Fruit fly (Drosophila melanogaster) whole organism, embryonic: ENCODE data around the gene Nf1.
A peak's percentile ranks its signal among the peaks of the same experiment; 100 is the strongest.

Experiments
- B-H1 ChIP-seq: fragments of 200-800 bp; sonication (Bioruptor generic); IDR thresholded peaks from 3 replicates; pipeline ENCODE4 v1.3.6; 2022; ENCODE audit warnings: missing biosample characterization, missing genetic modification characterization
- B-H2 ChIP-seq: fragments of 200-800 bp; sonication (Bioruptor generic); optimal IDR thresholded peaks from 2 replicates; lab custom pipeline; 2018; ENCODE audit warnings: missing biosample characterization, mild to moderate bottlenecking, missing genetic modification characterization
- BtbVII ChIP-seq: fragments of 200-800 bp; sonication (Bioruptor generic); optimal IDR thresholded peaks from 3 replicates; lab custom pipeline; 2017; ENCODE audit warnings: missing biosample characterization, mild to moderate bottlenecking, missing genetic modification characterization
- CG10462 ChIP-seq: fragments of 200-800 bp; sonication (Bioruptor generic); optimal IDR thresholded peaks from 2 replicates; lab custom pipeline; 2016; ENCODE audit warnings: missing biosample characterization, missing genetic modification characterization
- CG10565 ChIP-seq: fragments of 200-800 bp; sonication (Bioruptor generic); optimal IDR thresholded peaks from 3 replicates; lab custom pipeline; 2016; ENCODE audit warnings: missing biosample characterization, mild to moderate bottlenecking, missing genetic modification characterization
- CG11398 ChIP-seq: fragments of 200-800 bp; sonication (Bioruptor generic); optimal IDR thresholded peaks from 2 replicates; lab custom pipeline; 2016; ENCODE audit warnings: missing biosample characterization, missing genetic modification characterization
- CG12071 ChIP-seq: fragments of 200-800 bp; sonication (Bioruptor generic); optimal IDR thresholded peaks from 3 replicates; lab custom pipeline; 2018; ENCODE audit warnings: missing biosample characterization, mild to moderate bottlenecking, missing genetic modification characterization
- CG12391 ChIP-seq: fragments of 200-800 bp; sonication (Bioruptor generic); optimal IDR thresholded peaks from 3 replicates; lab custom pipeline; 2018; ENCODE audit warnings: missing biosample characterization, mild to moderate bottlenecking, missing genetic modification characterization, moderate library complexity
- CG14441 ChIP-seq: fragments of 200-800 bp; sonication (Bioruptor generic); IDR thresholded peaks from 2 replicates; pipeline ENCODE4 v1.3.6; 2022; ENCODE audit warnings: missing biosample characterization, missing genetic modification characterization
- CG1529 ChIP-seq: fragments of 200-800 bp; sonication (Bioruptor generic); optimal IDR thresholded peaks from 3 replicates; lab custom pipeline; 2018; ENCODE audit warnings: missing biosample characterization, missing genetic modification characterization
- CG17328 ChIP-seq: fragments of 200-800 bp; sonication (Bioruptor generic); IDR thresholded peaks from 2 replicates; pipeline ENCODE4 v1.3.6; 2022; ENCODE audit warnings: missing biosample characterization, missing genetic modification characterization
- CG18011 ChIP-seq: fragments of 200-800 bp; sonication (Bioruptor generic); optimal IDR thresholded peaks from 2 replicates; lab custom pipeline; 2017; ENCODE audit warnings: missing biosample characterization, missing genetic modification characterization, mild to moderate bottlenecking, moderate library complexity, missing genotype
- CG18764 ChIP-seq: fragments of 200-800 bp; sonication (Bioruptor generic); optimal IDR thresholded peaks from 3 replicates; lab custom pipeline; 2016; ENCODE audit warnings: missing biosample characterization, missing genetic modification characterization
- CG2875 ChIP-seq: fragments of 200-800 bp; sonication (Bioruptor generic); optimal IDR thresholded peaks from 2 replicates; lab custom pipeline; 2017; ENCODE audit warnings: missing biosample characterization, mild to moderate bottlenecking, missing genetic modification characterization, missing genetic modification reagents
- CG30020 ChIP-seq: fragments of 200-800 bp; optimal IDR thresholded peaks from 2 replicates; lab custom pipeline; 2019; ENCODE audit warnings: missing biosample characterization, mild to moderate bottlenecking, missing genetic modification characterization, moderate library complexity
- CG3726 ChIP-seq: fragments of 200-800 bp; sonication (Bioruptor generic); IDR thresholded peaks from 3 replicates; pipeline ENCODE4, ENCODE4 v1.3.6; 2022; ENCODE audit warnings: missing biosample characterization, missing genetic modification characterization
- CG4360 ChIP-seq: fragments of 200-800 bp; sonication (Bioruptor generic); IDR thresholded peaks from 2 replicates; pipeline ENCODE4 v1.3.6; 2022; ENCODE audit warnings: missing biosample characterization, missing genetic modification characterization
- CG6791 ChIP-seq: fragments of 200-800 bp; sonication (Bioruptor generic); IDR thresholded peaks from 3 replicates; pipeline ENCODE4 v1.3.6; 2022; ENCODE audit warnings: missing biosample characterization, missing genetic modification characterization; ENCODE audit not compliant: partially characterized antibody
- CG6813 ChIP-seq: fragments of 200-800 bp; sonication (Bioruptor generic); optimal IDR thresholded peaks from 2 replicates; lab custom pipeline; 2017; ENCODE audit warnings: missing biosample characterization, missing genetic modification characterization, mild to moderate bottlenecking, moderate library complexity, missing genetic modification reagents
- D ChIP-seq, 2 experiments: fragments of 200-800 bp in 1 of 2; fragments of >200 bp in 1 of 2; sonication (Bioruptor generic) in 1 of 2; optimal IDR thresholded peaks; 2 replicates in 1 of 2; 3 replicates in 1 of 2; lab custom pipeline; 2017; ENCODE audit warnings: mild to moderate bottlenecking in 1 of 2, missing biosample characterization in 1 of 2, missing genetic modification characterization in 1 of 2, missing genetic modification reagents in 1 of 2
- Eip74EF ChIP-seq, 2 experiments: fragments of 200-800 bp in 1 of 2; fragments of >200 bp in 1 of 2; sonication (Bioruptor generic) in 1 of 2; optimal IDR thresholded peaks; 2 replicates each; lab custom pipeline; 2017 to 2019; ENCODE audit warnings: missing biosample characterization in 2 of 2, missing genetic modification characterization in 2 of 2, mild to moderate bottlenecking in 1 of 2, moderate library complexity in 1 of 2
- Fer3 ChIP-seq: fragments of 200-800 bp; sonication (Bioruptor generic); optimal IDR thresholded peaks from 2 replicates; lab custom pipeline; 2018; ENCODE audit warnings: missing biosample characterization, mild to moderate bottlenecking, missing genetic modification characterization, moderate library complexity
- Gug ChIP-seq: fragments of 200-800 bp; sonication (Bioruptor generic); IDR thresholded peaks from 4 replicates; pipeline ENCODE4 v1.3.6; 2022; ENCODE audit warnings: missing biosample characterization, missing genetic modification characterization
- Jarid2 ChIP-seq: fragments of 200-800 bp; sonication (Bioruptor generic); optimal IDR thresholded peaks from 3 replicates; lab custom pipeline; 2017; ENCODE audit warnings: mild to moderate bottlenecking, missing biosample characterization, missing genetic modification reagents, missing genetic modification characterization
- Myb ChIP-seq: fragments of 200-800 bp; sonication (Bioruptor generic); optimal IDR thresholded peaks from 2 replicates; lab custom pipeline; 2016; ENCODE audit warnings: missing biosample characterization, missing genetic modification characterization
- NfI ChIP-seq: fragments of 200-800 bp; sonication (Bioruptor generic); optimal IDR thresholded peaks from 3 replicates; lab custom pipeline; 2018; ENCODE audit warnings: missing biosample characterization, mild to moderate bottlenecking, missing genetic modification characterization, moderate library complexity
- Poxn ChIP-seq: fragments of 200-800 bp; sonication (Bioruptor generic); IDR thresholded peaks from 2 replicates; pipeline ENCODE4 v1.3.6; 2022; ENCODE audit warnings: missing biosample characterization, missing genetic modification characterization
- Side ChIP-seq: fragments of 200-800 bp; sonication (Bioruptor generic); optimal IDR thresholded peaks from 2 replicates; lab custom pipeline; 2016; ENCODE audit warnings: missing biosample characterization, missing genetic modification characterization
- Six4 ChIP-seq: fragments of 200-800 bp; sonication (Bioruptor generic); optimal IDR thresholded peaks from 2 replicates; lab custom pipeline; 2016; ENCODE audit warnings: missing biosample characterization, missing genetic modification characterization
- ato ChIP-seq: fragments of 200-800 bp; sonication (Bioruptor generic); IDR thresholded peaks from 2 replicates; pipeline ENCODE4 v1.3.6; 2022; ENCODE audit warnings: missing biosample characterization, missing genetic modification characterization; ENCODE audit not compliant: partially characterized antibody
- cas ChIP-seq: fragments of 200-800 bp; sonication (Bioruptor generic); IDR thresholded peaks from 2 replicates; pipeline ENCODE4 v1.3.6; 2022; ENCODE audit warnings: missing biosample characterization, missing genetic modification characterization
- chn ChIP-seq: fragments of 200-800 bp; sonication (Bioruptor generic); optimal IDR thresholded peaks from 2 replicates; lab custom pipeline; 2016; ENCODE audit warnings: missing biosample characterization, missing genetic modification characterization
- crol ChIP-seq: fragments of 200-800 bp; sonication (Bioruptor generic); IDR thresholded peaks from 2 replicates; pipeline ENCODE4 v1.3.6; 2022; ENCODE audit warnings: missing biosample characterization, missing genetic modification characterization
- dpn ChIP-seq, 2 experiments: fragments of 200-800 bp; sonication (Bioruptor generic); optimal IDR thresholded peaks; 3 replicates each; lab custom pipeline; 2016; ENCODE audit warnings: missing biosample characterization in 2 of 2, missing genetic modification characterization in 2 of 2
- eve ChIP-seq, 2 experiments: fragments of >200 bp; optimal IDR thresholded peaks; 2 replicates each; lab custom pipeline; 2017; ENCODE audit warnings: missing biosample characterization in 2 of 2, missing genetic modification characterization in 2 of 2
- fd102C ChIP-seq: fragments of 200-800 bp; sonication (Bioruptor generic); optimal IDR thresholded peaks from 2 replicates; lab custom pipeline; 2018; ENCODE audit warnings: missing biosample characterization, mild to moderate bottlenecking, missing genetic modification characterization, moderate library complexity
- fd96Cb ChIP-seq: fragments of 200-800 bp; sonication (Bioruptor generic); optimal IDR thresholded peaks from 2 replicates; lab custom pipeline; 2018; ENCODE audit warnings: missing biosample characterization, mild to moderate bottlenecking, missing genetic modification characterization, moderate library complexity
- gce ChIP-seq: fragments of 200-800 bp; sonication (Bioruptor generic); IDR thresholded peaks from 3 replicates; pipeline ENCODE4 v1.3.6; 2022; ENCODE audit warnings: missing biosample characterization, missing genetic modification characterization
- gcm ChIP-seq: fragments of 200-800 bp; sonication (Bioruptor generic); optimal IDR thresholded peaks from 2 replicates; lab custom pipeline; 2019; ENCODE audit warnings: missing biosample characterization, mild to moderate bottlenecking, missing genetic modification characterization, moderate library complexity
- gcm2 ChIP-seq: fragments of 200-800 bp; sonication (Bioruptor generic); optimal IDR thresholded peaks from 2 replicates; lab custom pipeline; 2016; ENCODE audit warnings: missing biosample characterization, missing genetic modification characterization
- gem ChIP-seq: fragments of 200-800 bp; sonication (Bioruptor generic); optimal IDR thresholded peaks from 2 replicates; lab custom pipeline; 2019; ENCODE audit warnings: missing biosample characterization, mild to moderate bottlenecking, missing genetic modification characterization, moderate library complexity
- gsb-n ChIP-seq: fragments of 200-800 bp; sonication (Bioruptor generic); optimal IDR thresholded peaks from 3 replicates; lab custom pipeline; 2018; ENCODE audit warnings: missing biosample characterization, mild to moderate bottlenecking, missing genetic modification characterization
- insv ChIP-seq, 2 experiments: fragments of 200-800 bp; sonication (Bioruptor generic); optimal IDR thresholded peaks; 3 replicates each; lab custom pipeline; 2016 to 2018; ENCODE audit warnings: missing biosample characterization in 2 of 2, missing genetic modification characterization in 2 of 2
- jing ChIP-seq: fragments of 200-800 bp; sonication (Bioruptor generic); optimal IDR thresholded peaks from 2 replicates; lab custom pipeline; 2018; ENCODE audit warnings: missing biosample characterization, mild to moderate bottlenecking, missing genetic modification characterization
- lov ChIP-seq, 2 experiments: fragments of 200-800 bp in 1 of 2; fragments of >200 bp in 1 of 2; sonication (Bioruptor generic) in 1 of 2; IDR thresholded peaks in 1 of 2; optimal IDR thresholded peaks in 1 of 2; 2 replicates in 1 of 2; 3 replicates in 1 of 2; pipeline versions ENCODE4 v1.3.6 to Lab custom; 2017 to 2022; ENCODE audit warnings: missing biosample characterization in 1 of 2, missing genetic modification characterization in 1 of 2
- nerfin-1 ChIP-seq: fragments of 200-800 bp; sonication (Bioruptor generic); optimal IDR thresholded peaks from 3 replicates; lab custom pipeline; 2019; ENCODE audit warnings: missing biosample characterization, mild to moderate bottlenecking, missing genetic modification characterization, moderate library complexity
- peb ChIP-seq: fragments of 200-800 bp; sonication (Bioruptor generic); IDR thresholded peaks from 2 replicates; pipeline ENCODE4 v1.3.6; 2022; ENCODE audit warnings: missing biosample characterization, missing genetic modification characterization
- run ChIP-seq: fragments of 200-800 bp; sonication (Bioruptor generic); optimal IDR thresholded peaks from 3 replicates; lab custom pipeline; 2018; ENCODE audit warnings: missing biosample characterization, mild to moderate bottlenecking, missing genetic modification characterization
- sens ChIP-seq: fragments of 200-800 bp; sonication (Bioruptor generic); peaks from one replicate; lab custom pipeline; 2016; ENCODE audit warnings: missing biosample characterization, missing genetic modification characterization
- sim ChIP-seq: fragments of 200-800 bp; sonication (Bioruptor generic); IDR thresholded peaks from 2 replicates; pipeline ENCODE4 v1.3.6; 2022; ENCODE audit warnings: missing biosample characterization, missing genetic modification characterization

Gene Nf1

DNA sequence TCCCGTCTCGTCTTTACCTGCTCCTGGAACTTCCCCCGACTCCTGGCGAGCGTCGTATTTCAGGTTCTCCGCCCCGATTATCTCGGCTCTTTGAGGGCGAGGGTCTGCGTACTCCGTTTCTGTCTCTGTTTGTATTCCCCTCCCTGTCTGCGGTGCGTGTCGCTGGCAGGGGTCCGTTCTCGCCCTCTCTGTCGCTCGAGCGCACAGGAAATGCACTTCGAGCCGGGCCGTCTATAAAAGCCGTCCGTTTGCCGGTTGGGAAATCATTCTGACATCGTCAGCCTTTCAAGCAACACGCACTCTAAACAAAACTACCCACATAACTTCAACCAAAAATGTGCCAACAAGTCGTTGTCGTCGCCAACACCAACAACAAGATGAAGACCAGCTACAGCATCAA, 27.8 kb downstream of the Nf1 start (continued):
- TF ChIP-seq gce (GFP tag; lab: Robert Waterston, UW), result no peak
- no peak for TF ChIP-seq Gug (GFP tag; lab: Robert Waterston, UW)
- peak; percentile 74 for TF ChIP-seq CG4360 (GFP tag; lab: Robert Waterston, UW)
- TF ChIP-seq CG1529 (GFP tag; lab: Kevin White, UChicago), result no peak
- TF ChIP-seq insv (GFP tag; optimal IDR thresholded peaks at IDR 0.05; lab: Kevin White, UChicago), result peak in 1 of 2 experiments; percentile 74
- TF ChIP-seq dpn (GFP tag; optimal IDR thresholded peaks at IDR 0.05; lab: Kevin White, UChicago), result no peak
- peak; percentile 10 for TF ChIP-seq CG6813 (GFP tag; lab: Kevin White, UChicago)
- no peak for TF ChIP-seq ato (GFP tag; lab: Robert Waterston, UW)
- no peak for TF ChIP-seq eve (GFP tag; optimal IDR thresholded peaks at IDR 0.05; lab: Kevin White, UChicago)
- no peak for TF ChIP-seq fd96Cb (tag; lab: Kevin White, UChicago)
- no peak for TF ChIP-seq B-H1
- TF ChIP-seq Myb (GFP tag; lab: Kevin White, UChicago), result no peak
- no peak for TF ChIP-seq Eip74EF (GFP tag; optimal IDR thresholded peaks at IDR 0.05; lab: Kevin White, UChicago)
- TF ChIP-seq CG11398 (GFP tag; lab: Kevin White, UChicago), result no peak
- no peak for TF ChIP-seq CG30020 (tag; lab: Kevin White, UChicago)
- no peak for TF ChIP-seq CG3726 (GFP tag; lab: Robert Waterston, UW)
- TF ChIP-seq NfI (GFP tag; lab: Kevin White, UChicago), result no peak
- no peak for TF ChIP-seq cas (GFP tag; lab: Robert Waterston, UW)
- TF ChIP-seq BtbVII, result no peak
- TF ChIP-seq crol (GFP tag; lab: Robert Waterston, UW), result peak; percentile 72
- no peak for TF ChIP-seq run (tag; lab: Kevin White, UChicago)
- TF ChIP-seq gcm, result peak; percentile 22
- peak; percentile 43 for TF ChIP-seq Six4 (GFP tag; lab: Kevin White, UChicago)
- TF ChIP-seq Poxn (GFP tag; lab: Robert Waterston, UW), result no peak
- peak; percentile 85 for TF ChIP-seq sens (GFP tag; lab: Kevin White, UChicago)
- TF ChIP-seq CG6791, result no peak
- TF ChIP-seq Jarid2 (GFP tag; lab: Kevin White, UChicago), result peak; percentile 67
- no peak for TF ChIP-seq CG12391 (tag; lab: Kevin White, UChicago)
- no peak for TF ChIP-seq sim (GFP tag; lab: Robert Waterston, UW)
- TF ChIP-seq CG10565 (GFP tag; lab: Kevin White, UChicago), result no peak
- no peak for TF ChIP-seq CG12071 (GFP tag; lab: Kevin White, UChicago)
- TF ChIP-seq CG10462, result no peak
- peak; percentile 42 for TF ChIP-seq gsb-n (tag; lab: Kevin White, UChicago)
- TF ChIP-seq nerfin-1, result no peak
- TF ChIP-seq CG18764 (GFP tag; lab: Kevin White, UChicago), result no peak
- TF ChIP-seq peb (GFP tag; lab: Robert Waterston, UW), result no peak
- TF ChIP-seq CG14441 (GFP tag; lab: Robert Waterston, UW), result no peak
- no peak for TF ChIP-seq D (optimal IDR thresholded peaks at IDR 0.05; lab: Kevin White, UChicago)
- no peak for TF ChIP-seq D (GFP tag; optimal IDR thresholded peaks at IDR 0.05; lab: Kevin White, UChicago)
- no peak for TF ChIP-seq Fer3
- no peak for TF ChIP-seq lov (optimal IDR thresholded peaks at IDR 0.05; lab: Kevin White, UChicago)
- no peak for TF ChIP-seq lov (GFP tag; IDR thresholded peaks at IDR 0.05; lab: Robert Waterston, UW)
- TF ChIP-seq CG18011 (GFP tag; lab: Kevin White, UChicago), result no peak
- no peak for TF ChIP-seq CG2875 (GFP tag; lab: Kevin White, UChicago)
- TF ChIP-seq gcm2 (GFP tag; lab: Kevin White, UChicago), result no peak
- no peak for TF ChIP-seq CG17328 (GFP tag; lab: Robert Waterston, UW)
- TF ChIP-seq chn (GFP tag; lab: Kevin White, UChicago), result peak; percentile 49
- TF ChIP-seq jing (GFP tag; lab: Kevin White, UChicago), result no peak
- TF ChIP-seq B-H2 (GFP tag; lab: Kevin White, UChicago), result no peak
- TF ChIP-seq Side, result no peak
- peak; percentile 59 for TF ChIP-seq fd102C (GFP tag; lab: Kevin White, UChicago)
- no peak for TF ChIP-seq gem
